Worm (Caenorhabditis elegans) whole organism, L1 larva: ENCODE measurements around the gene K03B8.11.

ENCODE experiments used
- Y116A8C.19 ChIP-seq: sonication (generic microtip); optimal IDR thresholded peaks from 2 replicates; lab custom pipeline; 2016; ENCODE audit warnings: missing compliant biosample characterization, missing genetic modification characterization, borderline replicate concordance
- aly-2 ChIP-seq: fragments of 150-350 bp; optimal IDR thresholded peaks from 2 replicates; lab custom pipeline; 2014; ENCODE audit warnings: missing biosample characterization, missing genetic modification characterization
- blmp-1 ChIP-seq: fragments of 150-350 bp; optimal IDR thresholded peaks from 2 replicates; lab custom pipeline; 2014; ENCODE audit warnings: missing biosample characterization, missing genetic modification characterization
- ceh-8 ChIP-seq: fragments of 200-800 bp; sonication (Bioruptor generic); optimal IDR thresholded peaks from 2 replicates; lab custom pipeline; 2018; ENCODE audit warnings: mild to moderate bottlenecking, missing genetic modification characterization, moderate library complexity, missing compliant biosample characterization
- ceh-90 ChIP-seq: sonication (generic microtip); optimal IDR thresholded peaks from 2 replicates; lab custom pipeline; 2016; ENCODE audit warnings: missing genetic modification characterization, missing compliant biosample characterization
- ces-1 ChIP-seq: fragments of 150-350 bp; optimal IDR thresholded peaks from 2 replicates; lab custom pipeline; 2014; ENCODE audit warnings: missing biosample characterization, missing genetic modification reagents, missing genetic modification characterization
- elt-2 ChIP-seq: sonication (generic microtip); optimal IDR thresholded peaks from 2 replicates; lab custom pipeline; 2016; ENCODE audit warnings: missing genetic modification characterization, mild to moderate bottlenecking, inconsistent platforms, missing compliant biosample characterization, missing genetic modification reagents
- fkh-10 ChIP-seq: sonication (generic microtip); optimal IDR thresholded peaks from 2 replicates; lab custom pipeline; 2017; ENCODE audit warnings: missing biosample characterization, missing genetic modification reagents, missing genetic modification characterization
- fkh-8 ChIP-seq: sonication (generic microtip); optimal IDR thresholded peaks from 2 replicates; lab custom pipeline; 2016; ENCODE audit warnings: mild to moderate bottlenecking, missing genetic modification characterization, missing compliant biosample characterization
- fos-1 ChIP-seq: fragments of 150-350 bp; optimal IDR thresholded peaks from 2 replicates; lab custom pipeline; 2014; ENCODE audit warnings: missing biosample characterization, missing genetic modification characterization
- jun-1 ChIP-seq: fragments of 150-350 bp; optimal IDR thresholded peaks from 2 replicates; lab custom pipeline; 2014; ENCODE audit warnings: missing biosample characterization, missing genetic modification reagents, missing genetic modification characterization
- lin-13 ChIP-seq: fragments of 150-350 bp; optimal IDR thresholded peaks from 2 replicates; lab custom pipeline; 2014; ENCODE audit warnings: missing biosample characterization, missing genetic modification reagents, missing genetic modification characterization
- lin-14 ChIP-seq: fragments of 200-800 bp; sonication (Bioruptor generic); optimal IDR thresholded peaks from 2 replicates; lab custom pipeline; 2018; ENCODE audit warnings: mild to moderate bottlenecking, missing genetic modification characterization, moderate library complexity, missing compliant biosample characterization
- lin-35 ChIP-seq, 2 experiments: fragments of 150-350 bp; optimal IDR thresholded peaks; 2 replicates each; lab custom pipeline; 2014; ENCODE audit warnings: missing biosample characterization in 2 of 2, missing genetic modification characterization in 2 of 2, missing genetic modification reagents in 2 of 2
- lin-39 ChIP-seq: fragments of 150-350 bp; optimal IDR thresholded peaks from 2 replicates; lab custom pipeline; 2014; ENCODE audit warnings: missing biosample characterization, missing genetic modification reagents, missing genetic modification characterization
- mab-9 ChIP-seq: fragments of 200-800 bp; sonication (Bioruptor generic); IDR thresholded peaks from 2 replicates; pipeline ENCODE4 v1.3.6; 2022; ENCODE audit warnings: missing genetic modification reagents, missing genetic modification characterization, missing compliant biosample characterization
- mdl-1 ChIP-seq, 2 experiments: fragments of 150-350 bp; optimal IDR thresholded peaks; 2 replicates each; lab custom pipeline; 2014 to 2017; ENCODE audit warnings: missing biosample characterization in 2 of 2, missing genetic modification characterization in 2 of 2, inconsistent platforms in 1 of 2
- nhr-12 ChIP-seq: sonication (generic microtip); optimal IDR thresholded peaks from 2 replicates; lab custom pipeline; 2017; ENCODE audit warnings: missing biosample characterization, missing genetic modification characterization
- nhr-19 ChIP-seq: fragments of 200-800 bp; sonication (Bioruptor generic); conservative IDR thresholded peaks from 2 replicates; pipeline ENCODE4 v1.3.6; 2022; ENCODE audit warnings: missing genetic modification characterization, missing compliant biosample characterization
- nhr-20 ChIP-seq: sonication (generic microtip); optimal IDR thresholded peaks from 2 replicates; lab custom pipeline; 2016; ENCODE audit warnings: mild to moderate bottlenecking, missing genetic modification characterization, missing compliant biosample characterization
- nhr-237 ChIP-seq: fragments of 150-350 bp; optimal IDR thresholded peaks from 2 replicates; lab custom pipeline; 2014; ENCODE audit warnings: missing biosample characterization, missing genetic modification characterization
- nhr-71 ChIP-seq: sonication (generic microtip); optimal IDR thresholded peaks from 2 replicates; lab custom pipeline; 2016; ENCODE audit warnings: mild to moderate bottlenecking, missing genetic modification characterization, moderate library complexity, missing compliant biosample characterization
- nhr-84 ChIP-seq: sonication (generic microtip); optimal IDR thresholded peaks from 2 replicates; lab custom pipeline; 2017; ENCODE audit warnings: missing biosample characterization, missing genetic modification characterization
- nhr-85 ChIP-seq: sonication (generic microtip); peaks from one replicate; lab custom pipeline; 2016; ENCODE audit warnings: missing genetic modification characterization, inconsistent platforms, missing compliant biosample characterization
- pag-3 ChIP-seq: sonication (generic microtip); optimal IDR thresholded peaks from 2 replicates; lab custom pipeline; 2017; ENCODE audit warnings: missing genetic modification characterization, mild to moderate bottlenecking, missing compliant biosample characterization, antibody characterized with exemption, borderline replicate concordance; ENCODE audit not compliant: insufficient read depth
- pax-3 ChIP-seq: fragments of 200-800 bp; sonication (Bioruptor generic); optimal IDR thresholded peaks from 2 replicates; lab custom pipeline; 2018; ENCODE audit warnings: mild to moderate bottlenecking, missing genetic modification characterization, moderate library complexity, missing compliant biosample characterization
- pqm-1 ChIP-seq: sonication (generic microtip); optimal IDR thresholded peaks from 3 replicates; lab custom pipeline; 2017; ENCODE audit warnings: missing biosample characterization, missing genetic modification characterization
- rnt-1 ChIP-seq: sonication (generic microtip); optimal IDR thresholded peaks from 2 replicates; lab custom pipeline; 2016; ENCODE audit warnings: mild to moderate bottlenecking, missing genetic modification characterization, moderate library complexity, missing compliant biosample characterization
- skn-1 ChIP-seq: fragments of 150-350 bp; optimal IDR thresholded peaks from 2 replicates; lab custom pipeline; 2014; ENCODE audit warnings: missing biosample characterization, missing genetic modification characterization
- snpc-4 ChIP-seq: fragments of 150-350 bp; optimal IDR thresholded peaks from 2 replicates; lab custom pipeline; 2014; ENCODE audit warnings: missing biosample characterization, missing genetic modification characterization
- sox-4 ChIP-seq: sonication (generic microtip); optimal IDR thresholded peaks from 2 replicates; lab custom pipeline; 2016; ENCODE audit warnings: missing genetic modification characterization, missing compliant biosample characterization
- tlp-1 ChIP-seq: fragments of 150-350 bp; optimal IDR thresholded peaks from 2 replicates; lab custom pipeline; 2014; ENCODE audit warnings: missing biosample characterization, missing genetic modification characterization
- unc-62 ChIP-seq: fragments of 150-350 bp; optimal IDR thresholded peaks from 2 replicates; lab custom pipeline; 2014; ENCODE audit warnings: missing biosample characterization, missing genetic modification reagents, missing genetic modification characterization
- unc-86 ChIP-seq: sonication (generic microtip); optimal IDR thresholded peaks from 2 replicates; lab custom pipeline; 2016; ENCODE audit warnings: missing genetic modification characterization, missing compliant biosample characterization
- unc-98 ChIP-seq: fragments of 200-800 bp; sonication (Bioruptor generic); IDR thresholded peaks from 2 replicates; pipeline ENCODE4 v1.3.6; 2022; ENCODE audit warnings: missing genetic modification characterization, missing compliant biosample characterization
- vab-15 ChIP-seq: sonication (generic microtip); optimal IDR thresholded peaks from 2 replicates; lab custom pipeline; 2017; ENCODE audit warnings: missing genotype, mild to moderate bottlenecking, missing genetic modification characterization, missing compliant biosample characterization
- ztf-11 ChIP-seq, 2 experiments: sonication (generic microtip); optimal IDR thresholded peaks; 2 replicates each; lab custom pipeline; 2016 to 2017; ENCODE audit warnings: missing genetic modification characterization in 2 of 2, missing biosample characterization in 1 of 2, missing compliant biosample characterization in 1 of 2

The K03B8.11 gene

DNA sequence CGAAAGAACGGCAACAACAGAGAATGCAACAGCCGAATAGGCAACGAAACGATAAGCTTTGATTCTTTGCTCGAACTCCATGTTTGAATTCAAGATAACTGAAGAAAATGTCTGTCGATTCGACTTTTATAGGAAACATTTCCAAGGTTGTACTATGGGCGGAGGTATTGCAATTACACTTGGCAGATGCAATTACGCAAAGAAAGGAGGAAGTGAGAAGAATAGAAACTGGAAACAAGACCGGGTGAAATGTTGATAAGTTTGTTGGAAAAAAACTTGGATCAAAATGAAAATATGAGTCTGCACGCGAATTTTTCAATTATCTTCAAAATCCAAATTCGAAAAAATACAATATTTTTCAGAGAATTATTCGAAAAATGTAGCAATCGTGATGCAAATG is 518 bp downstream of the K03B8.11 start, which contains the start of gene col-155:
TSS of gene col-155 (minus strand) at position 101 of the 400 bp plus-strand sequence.
- TF ChIP-seq Y116A8C.19 (tag; lab: Kevin White, UChicago) (no peak), nhr-12 (tag; lab: Kevin White, UChicago) (no peak), aly-2 (tag; lab: Kevin White, UChicago) (no peak), tlp-1 (tag; lab: Kevin White, UChicago) (no peak), ztf-11 (tag; optimal IDR thresholded peaks at IDR 0.05; lab: Kevin White, UChicago) (no peak), fos-1 (no peak), lin-39 (tag; lab: Kevin White, UChicago) (no peak), elt-2 (no peak), unc-86 (no peak), unc-98 (GFP tag; lab: Robert Waterston, UW) (no peak), skn-1 (tag; lab: Kevin White, UChicago) (no peak), jun-1 (no peak), fkh-8 (no peak), ces-1 (GFP tag; lab: Kevin White, UChicago) (no peak), mdl-1 (tag; optimal IDR thresholded peaks at IDR 0.05; lab: Kevin White, UChicago) (no peak), nhr-19 (no peak), snpc-4 (tag; lab: Kevin White, UChicago) (no peak), sox-4 (no peak)

DNA sequence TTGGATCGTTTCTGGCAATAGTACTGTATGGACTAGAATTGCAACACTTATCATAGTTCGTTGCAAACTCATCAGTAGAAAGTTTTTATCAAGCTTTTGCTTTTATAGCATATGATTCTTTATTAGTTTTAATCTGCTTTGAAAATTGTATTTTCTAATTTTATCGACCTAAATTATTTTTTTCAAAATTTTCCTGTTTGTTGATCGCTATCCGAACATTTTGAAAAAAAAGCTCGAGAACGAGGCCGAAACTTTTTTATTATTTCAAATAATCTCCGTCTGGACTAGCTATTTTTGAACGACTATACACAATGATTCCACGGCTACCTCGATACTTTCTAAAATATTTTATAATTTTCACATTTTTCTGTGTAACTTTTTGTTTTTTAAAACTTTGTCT is 3.9 kb downstream of the K03B8.11 start, which contains the start of gene F55C10.4:
TSS of gene F55C10.4 (plus strand) at position 301 of the 400 bp plus-strand sequence.
- TF ChIP-seq fkh-8 (no peak), pax-3 (tag; lab: Kevin White, UChicago) (no peak), vab-15 (tag; lab: Kevin White, UChicago) (no peak), ceh-90 (tag; lab: Kevin White, UChicago) (no peak), mdl-1 (tag; optimal IDR thresholded peaks at IDR 0.05; lab: Kevin White, UChicago) (no peak), unc-98 (GFP tag; lab: Robert Waterston, UW) (no peak), fkh-10 (GFP tag; lab: Kevin White, UChicago) (no peak), snpc-4 (tag; lab: Kevin White, UChicago) (no peak), ceh-8 (GFP tag; lab: Kevin White, UChicago) (no peak)

DNA sequence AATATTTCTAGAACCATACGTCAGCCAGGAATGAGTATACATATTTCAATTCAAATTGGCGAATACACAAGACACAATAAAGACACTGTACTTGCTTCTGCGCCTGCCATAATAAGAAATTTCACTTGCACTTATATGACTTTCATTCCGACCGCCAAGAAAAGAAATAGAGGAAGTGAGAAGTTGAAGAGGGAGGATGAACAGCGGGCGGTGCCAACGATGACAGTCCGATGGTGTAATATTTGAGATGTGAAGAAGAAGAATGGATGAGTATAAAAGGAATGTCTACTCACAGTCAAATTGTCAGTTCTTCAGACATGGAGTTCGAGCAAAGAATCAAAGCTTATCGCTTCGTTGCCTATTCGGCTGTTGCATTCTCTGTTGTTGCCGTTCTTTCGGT is 5.2 kb downstream of the K03B8.11 start, which contains the start of gene col-154:
TSS of gene col-154 (plus strand) at position 301 of the 400 bp plus-strand sequence.
- TF ChIP-seq aly-2 (tag; lab: Kevin White, UChicago) (no peak), pqm-1 (tag; lab: Kevin White, UChicago) (no peak), lin-14 (GFP tag; lab: Kevin White, UChicago) (no peak), vab-15 (tag; lab: Kevin White, UChicago) (no peak), blmp-1 (tag; lab: Kevin White, UChicago) (peak; percentile 73)

DNA sequence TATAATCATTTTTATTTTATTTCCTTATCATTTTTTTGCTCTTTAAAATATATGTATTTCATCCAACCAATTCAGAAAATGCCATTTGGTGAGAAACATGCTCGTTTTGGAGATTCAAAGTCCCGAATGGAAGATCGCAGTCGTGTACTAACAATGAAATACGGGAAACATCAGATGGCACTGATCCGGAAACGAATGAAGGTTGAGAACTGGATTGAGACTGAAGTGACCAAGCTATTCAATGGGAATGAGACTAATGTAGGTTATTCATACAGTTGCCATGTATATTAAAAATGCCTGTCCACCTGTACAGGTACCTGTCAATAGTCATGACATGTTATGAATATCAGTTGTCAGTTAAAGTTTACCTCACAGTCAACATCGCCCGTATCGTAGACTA is 7.3 kb downstream of the K03B8.11 start, which contains the start of gene F55C10.5:
TSS of gene F55C10.5 (plus strand) at position 74 of the 400 bp plus-strand sequence.
- TF ChIP-seq nhr-71 (tag; lab: Kevin White, UChicago) (no peak), pag-3 (no peak), fos-1 (no peak), lin-13 (no peak), sox-4 (no peak), nhr-20 (no peak), lin-35 (GFP tag; optimal IDR thresholded peaks at IDR 0.05; lab: Kevin White, UChicago) (no peak)

DNA sequence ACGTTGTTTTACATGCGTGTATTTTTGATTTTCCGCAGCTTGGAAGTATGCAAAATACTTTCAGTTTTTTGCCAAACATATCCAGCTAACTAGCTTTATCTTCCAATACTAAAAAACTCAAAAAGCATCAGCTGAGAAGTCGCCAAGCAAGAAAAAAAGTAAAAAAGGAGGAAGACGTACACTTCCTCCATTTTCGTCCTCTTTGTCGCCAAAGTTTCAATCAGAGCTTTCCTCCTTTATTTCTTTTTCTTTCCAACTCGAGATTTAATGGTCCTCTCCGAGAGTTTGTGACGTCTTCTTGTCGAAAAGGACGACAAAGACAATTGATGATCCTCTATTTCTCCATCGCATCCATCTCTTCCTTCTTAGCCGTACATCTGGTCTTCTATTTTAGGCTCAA is 9.7 kb downstream of the K03B8.11 start:
- TF ChIP-seq fkh-10 (GFP tag; lab: Kevin White, UChicago), result peak; percentile 60
- peak; percentile 72 for TF ChIP-seq lin-14 (GFP tag; lab: Kevin White, UChicago)
- TF ChIP-seq nhr-84 (tag; lab: Kevin White, UChicago), result no peak

DNA sequence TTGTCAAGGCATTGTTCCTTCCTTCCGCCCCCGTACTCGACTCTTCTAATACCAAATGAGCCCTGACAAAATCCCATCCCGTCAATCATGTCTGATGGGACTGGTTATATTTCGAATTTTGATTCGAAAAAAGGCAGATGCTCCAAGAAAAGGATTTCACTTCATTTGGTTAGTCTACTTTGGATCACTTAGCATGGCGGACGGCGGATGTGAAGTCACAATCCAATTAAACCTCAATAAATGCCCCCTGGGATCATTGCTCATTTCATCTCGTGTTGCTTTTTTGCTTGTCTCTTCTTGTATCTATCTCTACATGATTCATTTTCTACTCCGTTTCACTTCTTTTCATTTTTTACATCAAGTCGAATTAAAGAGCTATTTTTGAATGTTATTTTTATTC is 11.0 kb downstream of the K03B8.11 start:
- TF ChIP-seq nhr-85 (tag; lab: Kevin White, UChicago) (peak; percentile 6), rnt-1 (tag; lab: Kevin White, UChicago) (no peak), lin-14 (GFP tag; lab: Kevin White, UChicago) (peak; percentile 46), mab-9 (GFP tag; lab: Robert Waterston, UW) (no peak), nhr-237 (tag; lab: Kevin White, UChicago) (no peak), unc-62 (GFP tag; lab: Kevin White, UChicago) (no peak)
